Worm (Caenorhabditis elegans) whole organism, mixed stage, embryonic: ENCODE results near the gene gid-8.

ENCODE experiments used
- ces-1 ChIP-seq: fragments of 150-350 bp; optimal IDR thresholded peaks from 2 replicates; lab custom pipeline; 2014; ENCODE audit warnings: missing biosample characterization, missing genetic modification reagents, missing genetic modification characterization
- nhr-12 ChIP-seq: fragments of 150-350 bp; optimal IDR thresholded peaks from 2 replicates; lab custom pipeline; 2014; ENCODE audit warnings: missing biosample characterization, missing genetic modification characterization
- nhr-28 ChIP-seq: fragments of 150-350 bp; optimal IDR thresholded peaks from 2 replicates; lab custom pipeline; 2014; ENCODE audit warnings: missing biosample characterization, missing genetic modification characterization
- nhr-76 ChIP-seq: sonication (generic microtip); optimal IDR thresholded peaks from 2 replicates; lab custom pipeline; 2017; ENCODE audit warnings: missing biosample characterization, missing genetic modification characterization

DNA sequence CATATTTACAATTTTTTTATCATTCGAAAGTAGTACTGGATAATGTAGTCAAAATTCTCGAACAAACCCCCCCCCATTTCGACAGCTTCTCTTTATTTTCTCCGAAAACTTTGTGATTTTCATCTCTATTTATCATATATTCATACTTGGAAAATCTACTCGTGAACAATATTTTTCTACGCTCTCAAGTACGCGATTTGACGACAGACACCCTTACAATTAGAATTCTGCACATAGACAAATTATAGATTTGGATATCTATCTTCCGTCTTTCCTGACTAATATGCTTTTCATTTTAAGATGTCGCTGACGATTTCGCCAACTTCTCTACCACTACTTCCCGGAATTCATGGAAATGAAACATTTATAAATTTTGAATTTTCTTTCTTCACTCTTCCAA is 38.5 kb downstream of the gid-8 start, which contains the start of gene sru-28:
- TF ChIP-seq nhr-28 (no peak), nhr-76 (tag; lab: Kevin White, UChicago) (no peak), nhr-12 (no peak), ces-1 (no peak)
